Worm (Caenorhabditis elegans): ENCODE results near the gene hmgs-1.
A peak's percentile ranks its signal among the peaks of the same experiment; 100 is the strongest.

Gene hmgs-1

DNA sequence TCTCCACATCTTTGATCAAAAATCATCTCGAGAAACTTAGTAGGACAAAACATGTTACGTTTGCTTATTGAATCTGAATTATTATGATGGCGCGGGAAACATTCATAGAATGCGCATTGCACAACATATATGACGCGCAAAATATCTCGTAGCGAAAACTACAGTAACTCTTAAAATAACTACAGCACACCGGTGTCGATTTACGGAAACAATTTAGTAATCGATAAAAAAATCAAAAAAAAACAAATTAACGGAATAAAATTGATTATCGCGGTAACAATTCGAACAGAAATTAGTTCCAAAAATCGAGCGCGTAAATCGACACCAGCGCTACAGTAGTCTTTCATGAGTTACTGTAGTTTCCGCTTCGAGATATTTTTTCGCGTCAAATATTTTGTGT lies 37.7 kb upstream of the hmgs-1 start:
- TF ChIP-seq cebp-2 (GFP tag; IDR thresholded peaks at IDR 0.05): no peak
- TF ChIP-seq B0336.3 (GFP tag; IDR thresholded peaks at IDR 0.05): peak; percentile 29; the same call in 1 of the 2 replicates
- TF ChIP-seq ceh-58 (GFP tag; IDR thresholded peaks at IDR 0.05): 0 out of 2 replicates have a peak, but pooled peaks have one; percentile 19
- no peak for TF ChIP-seq madf-3 (GFP tag; IDR thresholded peaks at IDR 0.05)
- no peak for TF ChIP-seq ceh-79 (tag; optimal IDR thresholded peaks at IDR 0.05)
- 0 out of 2 replicates have a peak, but pooled peaks have one; percentile 18 for TF ChIP-seq hmg-1.2 (GFP tag; IDR thresholded peaks at IDR 0.05)
- no peak for TF ChIP-seq Y56A3A.18 (GFP tag; IDR thresholded peaks at IDR 0.05)
- peak; percentile 53 for TF ChIP-seq lsl-1 (GFP tag; optimal IDR thresholded peaks at IDR 0.05)
- peak; percentile 54 for TF ChIP-seq him-1 (tag; optimal IDR thresholded peaks at IDR 0.05)
- TF ChIP-seq dpff-1 (tag; optimal IDR thresholded peaks at IDR 0.05): no peak
- TF ChIP-seq nhr-179 (tag; optimal IDR thresholded peaks at IDR 0.05): no peak
- TF ChIP-seq attf-6 (GFP tag; IDR thresholded peaks at IDR 0.05): 0 out of 2 replicates have a peak, but pooled peaks have one; percentile 19
- no peak for TF ChIP-seq ztf-28 (GFP tag; IDR thresholded peaks at IDR 0.05)
- TF ChIP-seq madf-6 (GFP tag; IDR thresholded peaks at IDR 0.05): peak; percentile 65; the same call in 1 of the 2 replicates
- no peak for TF ChIP-seq madf-8 (GFP tag; conservative IDR thresholded peaks at IDR 0.05)
- no peak for TF ChIP-seq snpc-4 (GFP tag; optimal IDR thresholded peaks at IDR 0.05)
- no peak for TF ChIP-seq snpc-4 (tag; optimal IDR thresholded peaks at IDR 0.05)
- peak; percentile 33; the same call in 1 of the 2 replicates for TF ChIP-seq F33H1.4 (GFP tag; IDR thresholded peaks at IDR 0.05)
- TF ChIP-seq atf-7 (tag; optimal IDR thresholded peaks at IDR 0.05): no peak
- 0 out of 2 replicates have a peak, but pooled peaks have one; percentile 18 for TF ChIP-seq pbrm-1 (GFP tag; IDR thresholded peaks at IDR 0.05)
- TF ChIP-seq F52B5.7 (tag; optimal IDR thresholded peaks at IDR 0.05): no peak
- TF ChIP-seq xnd-1 (tag; optimal IDR thresholded peaks at IDR 0.05): peak; percentile 34
- no peak for TF ChIP-seq hmg-20 (GFP tag; IDR thresholded peaks at IDR 0.05)
- no peak for TF ChIP-seq lag-1 (GFP tag; IDR thresholded peaks at IDR 0.05)
- TF ChIP-seq ceh-100 (GFP tag; IDR thresholded peaks at IDR 0.05): no peak
- TF ChIP-seq ceh-40 (GFP tag; IDR thresholded peaks at IDR 0.05): no peak
- no peak for TF ChIP-seq attf-5 (GFP tag; optimal IDR thresholded peaks at IDR 0.05)
- TF ChIP-seq efl-1 (GFP tag; optimal IDR thresholded peaks at IDR 0.05): peak; percentile 34
- no peak for TF ChIP-seq T26A5.8 (tag; optimal IDR thresholded peaks at IDR 0.05)
- TF ChIP-seq hrde-1 (tag; optimal IDR thresholded peaks at IDR 0.05; ENCODE audit: borderline replicate concordance): peak; percentile 37
- no peak for TF ChIP-seq B0261.1 (tag; optimal IDR thresholded peaks at IDR 0.05)
- no peak for TF ChIP-seq unc-62 (GFP tag; optimal IDR thresholded peaks at IDR 0.05)
- no peak for TF ChIP-seq bed-1 (GFP tag; IDR thresholded peaks at IDR 0.05)

DNA sequence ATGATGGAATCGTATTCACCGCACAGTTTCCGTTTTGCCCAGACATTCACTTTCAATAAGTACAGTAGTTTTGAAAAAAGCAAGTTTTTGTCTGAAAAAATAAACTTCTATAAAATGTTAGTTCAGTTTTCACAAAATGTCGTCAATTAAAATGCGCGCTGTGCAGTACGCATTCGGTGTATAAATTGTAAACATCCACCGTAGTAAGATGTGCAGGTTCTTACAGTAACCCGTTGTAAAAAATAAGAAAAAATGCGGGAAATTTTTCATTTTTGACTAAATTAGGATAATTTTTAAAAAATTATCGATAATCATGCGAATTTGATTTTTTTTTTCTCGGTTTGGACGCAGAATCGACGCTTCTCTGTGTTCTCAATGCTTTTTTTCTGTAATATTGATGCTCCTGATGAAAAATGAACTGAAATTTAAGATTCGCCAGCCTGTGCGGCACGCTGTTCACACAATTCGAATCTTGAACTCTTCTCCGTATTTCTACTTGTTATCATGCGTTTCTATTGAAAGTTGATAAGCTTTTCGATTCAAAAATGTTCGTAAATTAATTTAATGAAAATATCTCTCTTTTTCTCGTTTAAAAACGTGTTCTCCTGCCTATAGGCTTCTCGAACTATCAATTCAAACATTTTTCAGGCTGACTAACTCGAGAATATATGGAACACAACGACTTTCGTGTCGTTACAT lies 33.0 kb upstream of the hmgs-1 start, which contains the start of gene rga-3:
Gene rga-3, plus strand, starts transcription at position 649 of the 699 bp plus-strand sequence.
- TF ChIP-seq lsl-1 (GFP tag; optimal IDR thresholded peaks at IDR 0.05) (peak; percentile 100), hrde-1 (tag; optimal IDR thresholded peaks at IDR 0.05; ENCODE audit: borderline replicate concordance) (peak; percentile 59), Y67H2A.10 (GFP tag; conservative IDR thresholded peaks at IDR 0.05) (0 out of 2 replicates have a peak, but pooled peaks have one; percentile 23), pbrm-1 (GFP tag; IDR thresholded peaks at IDR 0.05) (peak; percentile 78), ZK185.1 (tag; optimal IDR thresholded peaks at IDR 0.05; ENCODE audit: poor library complexity, severe bottlenecking) (peak; percentile 27), sdz-38 (tag; optimal IDR thresholded peaks at IDR 0.05) (no peak), Y95B8A.8 (GFP tag; IDR thresholded peaks at IDR 0.05) (peak; percentile 86), B0035.1 (tag; optimal IDR thresholded peaks at IDR 0.05) (no peak), K12H6.12 (tag; optimal IDR thresholded peaks at IDR 0.05) (no peak), lsy-27 (tag; optimal IDR thresholded peaks at IDR 0.05; ENCODE audit: borderline replicate concordance, insufficient read depth) (no peak), snpc-4 (GFP tag; optimal IDR thresholded peaks at IDR 0.05) (peak; percentile 62), snpc-4 (tag; optimal IDR thresholded peaks at IDR 0.05) (peak in 3 of 4 experiments; percentile 49 to 68 (median 64)), chd-7 (tag; optimal IDR thresholded peaks at IDR 0.05) (no peak), nfya-2 (GFP tag; IDR thresholded peaks at IDR 0.05) (no peak), C17E4.6 (GFP tag; IDR thresholded peaks at IDR 0.05) (peak; percentile 79), tlf-1 (GFP tag; optimal IDR thresholded peaks at IDR 0.05) (peak; percentile 91), ztf-28 (GFP tag; IDR thresholded peaks at IDR 0.05) (peak; percentile 90), dox-1 (GFP tag; IDR thresholded peaks at IDR 0.05) (peak; percentile 91), cebp-2 (GFP tag; IDR thresholded peaks at IDR 0.05) (no peak), attf-6 (GFP tag; IDR thresholded peaks at IDR 0.05) (peak; percentile 74; the same call in 1 of the 2 replicates), ccch-3 (GFP tag; optimal IDR thresholded peaks at IDR 0.05) (no peak), sea-2 (GFP tag; IDR thresholded peaks at IDR 0.05) (no peak), ceh-58 (GFP tag; IDR thresholded peaks at IDR 0.05) (no peak)

Data from whole organism, young adult.